Fruit fly (Drosophila melanogaster) Kc167 (cell line): ENCODE data around the gene Ndf.

Source experiments
- Myc ChIP-seq: fragments of >200 bp; optimal IDR thresholded peaks from 2 replicates; lab custom pipeline; 2017; ENCODE audit warnings: missing external identifiers
- Sin3A ChIP-seq: fragments of >200 bp; optimal IDR thresholded peaks from 2 replicates; lab custom pipeline; 2018; ENCODE audit warnings: missing external identifiers
- h ChIP-seq: fragments of >200 bp; optimal IDR thresholded peaks from 3 replicates; lab custom pipeline; 2018; ENCODE audit warnings: missing external identifiers
- insv ChIP-seq: fragments of >200 bp; optimal IDR thresholded peaks from 3 replicates; lab custom pipeline; 2018; ENCODE audit warnings: missing external identifiers
- psq ChIP-seq: fragments of >200 bp; optimal IDR thresholded peaks from 2 replicates; lab custom pipeline; 2017; ENCODE audit warnings: missing external identifiers
- ttk ChIP-seq: sonication (Bioruptor generic); optimal IDR thresholded peaks from 2 replicates; lab custom pipeline; 2017; ENCODE audit warnings: missing external identifiers

The Ndf gene

DNA sequence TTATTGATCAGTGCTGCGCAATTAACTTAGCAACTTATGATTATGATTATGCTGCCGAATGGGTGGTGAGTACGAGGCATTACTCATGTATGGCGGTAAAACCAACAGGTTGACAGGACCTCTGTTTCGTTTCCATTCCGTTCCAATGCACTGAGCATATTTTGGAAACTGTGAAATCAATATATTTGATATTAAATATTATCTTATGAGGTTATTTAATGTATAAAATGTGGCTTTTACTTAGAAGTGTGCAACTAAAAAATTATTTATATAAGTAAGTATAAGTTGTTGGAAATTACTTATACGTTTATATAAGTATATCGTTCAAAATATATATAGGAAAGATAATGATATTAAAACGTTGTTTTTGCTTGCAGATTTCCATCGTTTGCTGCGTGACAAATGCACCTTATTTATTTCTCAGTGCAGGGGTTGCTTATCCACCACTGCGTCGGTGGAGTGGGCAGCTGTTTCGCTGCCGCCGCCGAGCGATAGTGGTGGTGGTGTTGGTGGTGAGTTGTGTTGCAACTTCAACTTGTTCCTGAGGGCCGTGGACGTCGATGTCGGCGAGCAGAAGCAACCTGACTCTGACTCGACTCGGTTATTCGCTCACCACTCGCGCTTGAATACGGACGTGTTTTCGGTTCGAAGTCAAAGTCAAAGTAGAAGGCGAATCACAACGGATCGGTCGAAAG is 19.4 kb upstream of the Ndf start, which contains the start of gene bib:
Gene bib (plus strand): TSS at position 568 of the 695 bp plus-strand sequence.
- no peak for TF ChIP-seq h (lab: Kevin White, UChicago)
- TF ChIP-seq Sin3A (lab: Kevin White, UChicago) = no peak
- TF ChIP-seq insv (lab: Kevin White, UChicago) = no peak

DNA sequence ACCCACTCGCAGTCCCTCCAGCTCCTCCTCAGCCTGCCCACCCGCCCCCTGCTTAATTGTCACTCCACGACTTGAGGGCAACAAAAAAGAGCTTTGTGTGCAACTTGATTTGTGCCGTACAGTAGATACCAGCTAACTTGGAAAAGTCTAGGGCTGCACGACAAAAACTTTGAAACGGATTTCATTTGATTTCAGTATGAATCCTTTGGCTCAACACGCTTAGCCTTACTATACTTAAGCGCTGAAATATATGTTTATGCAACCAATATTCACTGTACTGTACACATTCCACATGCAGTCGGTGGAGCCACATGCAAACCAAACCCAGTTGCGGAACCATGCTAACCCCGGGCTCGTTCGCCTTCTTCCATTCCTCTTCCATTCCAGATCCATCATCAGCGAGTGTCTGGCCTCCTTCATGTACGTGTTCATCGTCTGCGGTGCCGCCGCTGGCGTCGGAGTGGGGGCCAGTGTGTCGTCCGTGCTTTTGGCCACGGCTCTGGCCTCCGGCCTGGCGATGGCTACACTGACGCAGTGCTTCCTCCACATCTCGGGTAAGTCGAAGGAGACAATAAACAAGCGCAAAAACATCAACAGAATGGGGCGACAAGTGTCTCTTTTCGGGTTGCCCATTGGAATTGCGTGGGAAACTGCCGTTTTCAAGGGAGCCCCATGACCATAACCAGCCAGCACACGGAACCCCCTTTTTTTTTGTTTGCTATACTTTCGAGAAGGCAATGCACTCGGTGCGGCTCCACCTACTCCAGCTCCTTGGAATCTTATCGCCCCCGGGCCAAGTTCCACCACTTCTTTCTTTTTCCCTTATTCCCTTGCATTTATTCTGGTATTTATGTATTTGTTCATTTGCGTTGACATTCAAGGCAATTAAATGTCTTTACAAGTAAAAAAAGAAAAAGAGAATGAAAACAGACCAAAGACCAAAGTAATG is 17.0 kb upstream of the Ndf start:
- TF ChIP-seq psq (lab: Kevin White, UChicago) (no peak), ttk (lab: Kevin White, UChicago) (no peak), Myc (lab: Kevin White, UChicago) (no peak), Sin3A (lab: Kevin White, UChicago) (no peak), h (lab: Kevin White, UChicago) (no peak), insv (lab: Kevin White, UChicago) (no peak)

DNA sequence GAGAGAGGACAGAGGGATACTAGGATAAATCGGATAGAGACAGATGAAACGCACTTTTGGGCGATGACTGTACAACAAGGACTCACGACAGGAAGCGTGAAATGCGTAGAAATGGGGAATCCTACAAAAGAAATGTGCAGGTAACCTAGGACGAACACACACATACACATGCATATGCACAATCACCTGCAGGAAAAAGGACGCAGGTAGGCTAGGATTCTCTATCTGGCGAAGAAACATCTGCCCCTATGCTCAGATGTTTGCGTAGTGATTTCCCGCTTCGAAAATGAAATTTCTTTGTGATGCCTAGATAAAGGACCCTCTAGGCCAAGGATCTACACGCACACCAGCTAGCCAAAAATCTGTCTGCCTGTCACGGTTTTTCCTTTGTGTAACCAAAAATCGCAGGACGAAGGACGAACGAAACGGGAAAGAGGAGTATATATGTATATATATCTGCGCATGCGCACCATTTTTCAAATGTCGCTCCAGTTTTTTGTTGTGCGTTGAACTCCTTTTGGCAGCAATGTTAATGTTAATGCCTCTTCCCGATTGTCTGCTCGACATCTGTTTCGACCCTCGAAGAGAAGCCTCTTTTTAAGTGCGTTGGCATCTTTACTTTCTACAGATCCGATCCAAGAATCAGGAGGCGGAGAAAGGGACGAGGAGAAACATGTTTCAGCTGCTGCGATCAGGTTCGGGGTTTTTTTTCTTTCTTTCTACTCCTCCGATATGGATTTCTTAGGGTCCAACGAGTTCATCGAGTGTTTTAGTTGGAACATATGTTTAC is 15.2 kb upstream of the Ndf start:
- TF ChIP-seq ttk (lab: Kevin White, UChicago) = no peak
- TF ChIP-seq h (lab: Kevin White, UChicago) = no peak
- TF ChIP-seq insv (lab: Kevin White, UChicago) = no peak
- TF ChIP-seq Myc (lab: Kevin White, UChicago) = no peak
- no peak for TF ChIP-seq Sin3A (lab: Kevin White, UChicago)
- TF ChIP-seq psq (lab: Kevin White, UChicago) = no peak

DNA sequence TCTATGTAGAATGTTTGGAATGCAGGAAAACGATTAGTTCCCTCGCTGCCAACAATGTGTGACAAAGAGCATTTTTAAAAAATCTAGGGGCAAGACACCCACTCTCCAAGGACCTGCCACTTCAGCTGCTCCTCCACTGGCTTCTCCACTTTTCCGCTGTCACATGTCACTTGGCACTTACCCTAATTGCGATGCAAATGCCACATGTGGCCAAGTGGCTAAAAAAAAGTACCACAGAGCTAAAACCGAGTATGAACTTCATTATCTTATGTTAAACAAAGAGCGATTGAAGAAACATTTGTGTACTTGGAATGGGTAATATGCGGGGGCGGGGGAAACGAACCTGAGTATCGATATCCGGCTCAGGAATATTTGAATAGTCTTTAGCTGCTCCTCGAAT is 14.4 kb upstream of the Ndf start:
- TF ChIP-seq h (lab: Kevin White, UChicago) (no peak), ttk (lab: Kevin White, UChicago) (no peak), psq (lab: Kevin White, UChicago) (no peak), Sin3A (lab: Kevin White, UChicago) (no peak), insv (lab: Kevin White, UChicago) (no peak), Myc (lab: Kevin White, UChicago) (no peak)

DNA sequence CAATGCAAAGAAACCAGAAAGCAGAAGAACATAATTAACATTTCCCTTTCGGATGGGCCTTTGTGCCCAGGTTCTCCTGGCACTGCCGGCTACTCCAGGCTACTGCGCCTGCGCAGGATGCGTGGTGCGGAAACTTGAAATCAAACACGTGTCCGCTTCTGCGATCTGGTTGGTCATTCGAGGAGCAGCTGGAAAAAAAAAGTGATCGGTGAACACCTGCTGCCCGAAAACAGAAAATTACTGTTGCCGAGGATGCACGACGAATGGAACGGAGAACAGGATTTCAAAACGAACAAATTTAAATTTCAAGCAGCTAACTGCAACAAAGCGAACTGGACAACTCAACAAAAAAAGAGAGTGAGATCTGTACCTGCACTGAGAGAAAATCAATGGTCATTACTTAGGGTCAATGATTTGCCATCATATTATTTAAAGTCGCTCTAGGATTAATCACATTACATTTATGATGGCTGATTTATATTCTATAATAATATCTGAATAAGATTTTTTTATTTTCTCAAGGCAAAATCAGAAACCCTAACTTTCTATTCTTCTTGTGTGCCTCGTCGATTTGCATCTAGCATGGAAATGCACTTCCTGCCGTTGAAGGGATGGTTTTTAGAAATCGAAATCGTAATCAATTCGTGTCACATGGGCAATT is 13.7 kb upstream of the Ndf start:
- TF ChIP-seq ttk (lab: Kevin White, UChicago) (no peak), h (lab: Kevin White, UChicago) (no peak), insv (lab: Kevin White, UChicago) (no peak), Myc (lab: Kevin White, UChicago) (no peak), psq (lab: Kevin White, UChicago) (no peak), Sin3A (lab: Kevin White, UChicago) (no peak)

DNA sequence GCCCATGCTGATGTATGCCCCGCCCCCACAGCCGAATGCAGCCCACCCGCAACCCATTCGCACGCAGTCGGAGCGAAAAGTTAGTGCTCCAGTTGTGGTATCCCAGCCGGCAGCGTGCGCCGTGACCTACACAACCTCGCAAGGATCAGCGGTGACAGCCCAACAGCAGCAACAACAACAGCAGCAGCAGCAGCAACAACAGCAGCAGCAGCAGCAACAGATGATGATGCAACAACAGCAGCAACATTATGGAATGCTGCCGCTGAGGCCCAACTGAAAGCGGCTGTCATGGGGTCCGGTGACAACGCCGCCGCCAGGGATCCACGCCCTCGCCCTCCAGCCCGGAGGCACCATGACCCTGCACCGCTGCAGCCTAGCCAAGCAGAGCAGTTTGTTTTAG is 9.2 kb upstream of the Ndf start:
- no peak for TF ChIP-seq insv (lab: Kevin White, UChicago)

DNA sequence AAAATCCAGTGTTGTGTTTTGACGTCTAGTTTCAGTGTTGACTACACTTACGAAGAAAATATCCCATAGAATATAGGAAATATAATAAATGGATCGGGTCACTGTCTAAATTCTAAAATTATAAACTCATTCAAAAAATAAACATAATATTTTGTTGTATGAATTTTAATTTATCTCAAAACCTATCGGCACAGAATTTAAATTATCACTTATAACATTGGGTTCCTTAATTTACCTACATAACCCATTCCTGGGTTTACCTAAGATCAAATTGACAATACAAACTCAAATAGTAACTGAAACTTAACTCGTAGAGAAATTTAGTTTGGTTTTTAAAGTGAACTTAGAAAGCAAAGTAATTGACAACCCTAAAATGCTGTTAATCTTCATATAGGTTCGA is 7.1 kb upstream of the Ndf start:
- no peak for TF ChIP-seq ttk (lab: Kevin White, UChicago)
- TF ChIP-seq Myc (lab: Kevin White, UChicago) = no peak
- no peak for TF ChIP-seq insv (lab: Kevin White, UChicago)
- TF ChIP-seq psq (lab: Kevin White, UChicago) = no peak
- TF ChIP-seq h (lab: Kevin White, UChicago) = no peak
- TF ChIP-seq Sin3A (lab: Kevin White, UChicago) = no peak

DNA sequence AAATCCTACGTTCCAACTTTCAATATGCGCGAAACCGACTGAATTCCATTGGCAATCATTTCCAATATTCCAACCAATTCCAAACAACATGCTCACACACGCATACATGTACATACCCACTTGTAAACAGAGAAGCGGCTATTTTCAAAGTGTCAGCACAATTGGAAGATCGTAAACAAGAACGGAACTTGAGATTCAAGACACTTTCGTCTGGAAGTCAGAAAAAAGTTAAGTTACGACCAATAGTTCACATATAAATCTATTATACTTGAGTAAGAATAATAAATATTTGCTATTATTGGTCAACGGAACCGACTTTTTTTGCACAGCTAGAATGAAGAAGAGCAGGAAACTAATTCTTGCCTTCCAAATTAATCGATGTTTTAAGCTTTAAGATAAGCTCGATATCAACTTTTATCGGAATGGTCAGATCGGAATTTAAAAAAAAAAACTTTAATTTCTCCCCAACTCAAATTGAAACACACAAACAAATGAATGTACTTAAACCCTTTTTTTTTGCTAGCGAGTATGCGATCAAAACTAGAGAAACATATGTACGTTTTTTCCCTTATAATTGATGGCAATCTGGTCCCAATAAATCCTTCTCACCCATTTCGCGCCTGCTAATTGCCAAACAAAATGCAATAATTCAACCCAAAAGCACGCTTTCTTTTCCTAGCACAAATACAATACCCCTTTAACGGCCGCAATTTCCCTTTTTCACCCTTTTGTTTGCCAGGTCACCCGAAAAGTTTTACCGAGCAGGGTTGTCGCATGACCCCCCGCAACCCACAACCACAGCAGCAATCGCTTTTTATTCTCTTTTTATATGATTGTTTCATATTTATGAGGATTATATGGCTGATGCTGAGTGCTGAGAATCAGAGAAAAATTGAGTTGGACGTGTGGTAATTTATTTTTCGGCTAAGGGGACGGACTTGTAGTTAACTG is 949 bp upstream of the Ndf start, which contains the start of the genes CG31875 and SoYb:
Gene CG31875 (minus strand): TSS at position 329 of the 951 bp plus-strand sequence.
Gene SoYb (minus strand): TSS at position 329 of the 951 bp plus-strand sequence.
- no peak for TF ChIP-seq Myc (lab: Kevin White, UChicago)

DNA sequence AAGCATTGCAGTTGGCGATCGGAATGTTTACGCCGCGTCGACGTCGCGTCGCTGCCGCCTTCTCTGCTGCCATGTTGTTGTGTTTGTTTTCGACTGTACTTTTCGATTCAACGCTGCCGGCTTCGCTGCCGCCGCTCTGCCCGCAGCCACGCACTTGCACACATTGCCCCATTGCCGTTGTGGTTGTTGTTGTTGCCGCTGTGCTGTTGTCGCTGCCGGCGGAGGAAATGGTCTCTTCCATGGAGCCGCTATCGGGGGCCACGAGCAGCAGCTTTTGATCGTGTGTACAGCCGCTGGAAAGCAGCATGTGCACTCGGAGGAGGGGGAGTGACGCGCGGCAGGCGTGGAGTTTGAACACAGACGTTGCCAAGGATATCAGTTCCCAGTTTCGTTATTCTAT is 942 bp downstream of the Ndf start:
- TF ChIP-seq Sin3A (lab: Kevin White, UChicago) = no peak
- TF ChIP-seq ttk (lab: Kevin White, UChicago) = no peak
- TF ChIP-seq psq (lab: Kevin White, UChicago) = no peak
- TF ChIP-seq h (lab: Kevin White, UChicago) = no peak
- TF ChIP-seq insv (lab: Kevin White, UChicago) = no peak
- TF ChIP-seq Myc (lab: Kevin White, UChicago) = no peak

DNA sequence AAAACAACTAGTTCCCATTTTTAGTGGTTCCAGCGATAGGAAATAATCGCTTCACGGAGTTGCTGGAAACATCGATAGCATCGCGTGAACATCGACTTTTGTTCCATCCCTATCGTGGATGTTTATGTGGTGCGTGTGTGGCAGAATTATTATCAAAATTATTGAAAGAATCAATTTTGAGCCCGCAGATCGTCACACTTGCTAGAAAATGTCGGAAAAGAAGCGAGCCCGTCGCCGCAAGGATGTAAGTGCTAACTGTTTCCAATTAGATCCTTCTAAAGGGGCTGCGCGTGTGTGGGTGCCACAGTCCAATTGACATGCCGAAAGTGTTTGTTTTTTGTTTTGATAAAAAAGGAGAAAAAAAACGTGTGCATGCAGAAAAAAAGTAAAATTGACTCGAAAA is 5.7 kb downstream of the Ndf start, which contains the start of gene Trp1:
Gene Trp1 (plus strand): TSS at position 89 of the 403 bp plus-strand sequence.
- TF ChIP-seq insv (lab: Kevin White, UChicago) (no peak), psq (lab: Kevin White, UChicago) (no peak), Sin3A (lab: Kevin White, UChicago) (no peak), ttk (lab: Kevin White, UChicago) (no peak), Myc (lab: Kevin White, UChicago) (no peak), h (lab: Kevin White, UChicago) (no peak)
